Fruit fly (Drosophila melanogaster) whole organism, adult: ENCODE data around the gene ATPsynB.

Experiments used
- Crg-1 ChIP-seq: fragments of 200-800 bp; sonication (Bioruptor generic); optimal IDR thresholded peaks from 2 replicates; lab custom pipeline; 2016; ENCODE audit warnings: missing biosample characterization, missing genetic modification characterization
- Mnt ChIP-seq: fragments of 200-800 bp; sonication (Bioruptor generic); optimal IDR thresholded peaks from 2 replicates; lab custom pipeline; 2016; ENCODE audit warnings: missing biosample characterization, mild to moderate bottlenecking, missing genetic modification characterization

DNA sequence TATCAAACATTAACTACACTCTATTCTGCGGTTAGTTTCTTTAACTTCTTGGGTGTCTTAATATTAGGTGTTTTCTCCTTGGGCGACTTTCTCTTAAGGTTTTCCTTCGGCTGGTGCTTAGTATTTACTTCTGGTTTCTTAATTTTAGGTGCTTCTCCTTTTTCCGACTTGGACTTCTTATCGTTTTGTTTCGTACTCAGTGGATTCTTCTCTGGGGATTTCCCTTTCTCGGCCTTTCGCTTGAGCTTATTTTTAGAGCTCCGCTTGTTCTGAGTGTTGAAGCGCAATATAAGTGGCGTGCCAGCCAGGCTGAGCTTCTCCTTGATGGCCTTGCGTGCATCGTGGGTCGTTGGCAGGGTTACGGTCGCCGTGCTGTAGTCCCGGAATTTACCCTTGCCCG lies 12.0 kb upstream of the ATPsynB start:
- TF ChIP-seq Crg-1: no peak
- no peak for TF ChIP-seq Mnt (GFP tag; lab: Kevin White, UChicago)
